Worm (Caenorhabditis elegans): ENCODE results near the gene fbxa-31.

The fbxa-31 gene

ce11 chrIII:1271378-1271926, at the start of gene fbxa-31:
Gene fbxa-31, minus strand, starts transcription at chrIII:1271428.
- TF ChIP-seq M03D4.4 (tag; optimal IDR thresholded peaks at IDR 0.05), result no peak
- TF ChIP-seq unc-62 (GFP tag; optimal IDR thresholded peaks at IDR 0.05), result no peak
- no peak for TF ChIP-seq nhr-76 (tag; optimal IDR thresholded peaks at IDR 0.05)
- TF ChIP-seq nhr-28 (tag; optimal IDR thresholded peaks at IDR 0.05), result no peak
- TF ChIP-seq elt-1 (tag; optimal IDR thresholded peaks at IDR 0.05; ENCODE audit: borderline replicate concordance, insufficient read depth), result no peak
- no peak for TF ChIP-seq snpc-4 (tag; optimal IDR thresholded peaks at IDR 0.05)
- no peak for TF ChIP-seq lin-13 (tag; optimal IDR thresholded peaks at IDR 0.05)
- no peak for TF ChIP-seq sptf-1 (tag; optimal IDR thresholded peaks at IDR 0.05)
- no peak for TF ChIP-seq mls-2 (tag; optimal IDR thresholded peaks at IDR 0.05)
- no peak for TF ChIP-seq ceh-39 (tag; optimal IDR thresholded peaks at IDR 0.05)

- no peak for TF ChIP-seq hlh-1 (tag; optimal IDR thresholded peaks at IDR 0.05)
- TF ChIP-seq nhr-28 (tag; optimal IDR thresholded peaks at IDR 0.05), result no peak
- TF ChIP-seq unc-120 (tag; optimal IDR thresholded peaks at IDR 0.05; ENCODE audit: poor library complexity, severe bottlenecking), result no peak
- TF ChIP-seq blmp-1 (tag; optimal IDR thresholded peaks at IDR 0.05), result no peak
- no peak for TF ChIP-seq elt-3 (tag; optimal IDR thresholded peaks at IDR 0.05)
- no peak for TF ChIP-seq snpc-4 (tag; optimal IDR thresholded peaks at IDR 0.05)
These were observed 43.8 kb upstream of the fbxa-31 start, which contains the start of the genes fbxa-80 and fbxa-19 for ce11 chrIII:1315038-1315437. Gene fbxa-80, minus strand, starts transcription at chrIII:1315210. Gene fbxa-19, plus strand, starts transcription at chrIII:1315401.

ce11 chrIII:1314283-1314682, 43.1 kb upstream of the fbxa-31 start:
- TF ChIP-seq mab-5 (tag; optimal IDR thresholded peaks at IDR 0.05), result no peak
- no peak for TF ChIP-seq nhr-237 (tag; optimal IDR thresholded peaks at IDR 0.05)
- no peak for TF ChIP-seq lin-13 (tag; optimal IDR thresholded peaks at IDR 0.05)
- TF ChIP-seq ham-2 (GFP tag; optimal IDR thresholded peaks at IDR 0.05), result no peak
- TF ChIP-seq flh-1 (GFP tag; optimal IDR thresholded peaks at IDR 0.05), result no peak
- no peak for TF ChIP-seq snpc-4 (tag; optimal IDR thresholded peaks at IDR 0.05)
- TF ChIP-seq ceh-83 (GFP tag; optimal IDR thresholded peaks at IDR 0.05), result no peak
- TF ChIP-seq mls-2 (tag; optimal IDR thresholded peaks at IDR 0.05), result no peak
- TF ChIP-seq unc-120 (tag; optimal IDR thresholded peaks at IDR 0.05; ENCODE audit: poor library complexity, severe bottlenecking), result no peak
- TF ChIP-seq elt-3 (tag; optimal IDR thresholded peaks at IDR 0.05), result no peak
- no peak for TF ChIP-seq zip-8 (tag; optimal IDR thresholded peaks at IDR 0.05)

ce11 chrIII:1311367-1311766, 40.1 kb upstream of the fbxa-31 start:
- TF ChIP-seq ztf-11 (tag; optimal IDR thresholded peaks at IDR 0.05) (no peak), mab-5 (tag; optimal IDR thresholded peaks at IDR 0.05) (no peak), lin-32 (GFP tag; optimal IDR thresholded peaks at IDR 0.05) (no peak), blmp-1 (tag; optimal IDR thresholded peaks at IDR 0.05) (no peak), ceh-83 (GFP tag; optimal IDR thresholded peaks at IDR 0.05) (no peak), ceh-39 (tag; optimal IDR thresholded peaks at IDR 0.05) (no peak), pha-4 (tag; optimal IDR thresholded peaks at IDR 0.05) (no peak)

ce11 chrIII:1308887-1309286, 37.7 kb upstream of the fbxa-31 start, which contains the start of gene Y82E9BL.12:
Gene Y82E9BL.12, plus strand, starts transcription at chrIII:1309187.
- TF ChIP-seq sptf-1 (tag; optimal IDR thresholded peaks at IDR 0.05) (no peak), ceh-83 (GFP tag; optimal IDR thresholded peaks at IDR 0.05) (no peak), unc-39 (tag; optimal IDR thresholded peaks at IDR 0.05) (no peak)

- TF ChIP-seq flh-1 (GFP tag; optimal IDR thresholded peaks at IDR 0.05) (no peak), lin-13 (tag; optimal IDR thresholded peaks at IDR 0.05) (no peak), drap-1 (GFP tag; optimal IDR thresholded peaks at IDR 0.05) (no peak), nhr-12 (tag; optimal IDR thresholded peaks at IDR 0.05) (no peak), nhr-76 (tag; optimal IDR thresholded peaks at IDR 0.05) (no peak), nhr-237 (tag; optimal IDR thresholded peaks at IDR 0.05) (no peak), ceh-43 (GFP tag; optimal IDR thresholded peaks at IDR 0.05) (no peak), ceh-83 (GFP tag; optimal IDR thresholded peaks at IDR 0.05) (no peak), ztf-11 (tag; optimal IDR thresholded peaks at IDR 0.05) (no peak), mls-2 (tag; optimal IDR thresholded peaks at IDR 0.05) (no peak), ces-1 (GFP tag; optimal IDR thresholded peaks at IDR 0.05) (no peak)
These were observed 37.0 kb upstream of the fbxa-31 start, which contains the start of gene fbxa-79 for ce11 chrIII:1308209-1308608. Gene fbxa-79, minus strand, starts transcription at chrIII:1308294.
